Worm (Caenorhabditis elegans) whole organism, late embryonic: ENCODE data around the gene srd-44.

Experiments
- C08G9.2 ChIP-seq: sonication (generic microtip); optimal IDR thresholded peaks from 2 replicates; lab custom pipeline; 2016; ENCODE audit warnings: mild to moderate bottlenecking, missing genetic modification characterization, moderate library complexity, missing compliant biosample characterization
- C38D4.7 ChIP-seq: fragments of 200-800 bp; sonication (Bioruptor generic); optimal IDR thresholded peaks from 2 replicates; lab custom pipeline; 2018; ENCODE audit warnings: mild to moderate bottlenecking, missing genetic modification characterization, moderate library complexity, missing compliant biosample characterization
- F13H6.1 ChIP-seq: sonication (generic microtip); optimal IDR thresholded peaks from 2 replicates; lab custom pipeline; 2016; ENCODE audit warnings: missing genetic modification characterization, missing compliant biosample characterization
- K09A11.1 ChIP-seq: sonication (generic microtip); optimal IDR thresholded peaks from 2 replicates; lab custom pipeline; 2017; ENCODE audit warnings: antibody characterized with exemption, mild to moderate bottlenecking, missing genetic modification characterization, missing compliant biosample characterization; ENCODE audit not compliant: insufficient read depth
- ama-1 ChIP-seq: fragments of 150-350 bp; optimal IDR thresholded peaks from 2 replicates; lab custom pipeline; 2014
- ceh-14 ChIP-seq: sonication (generic microtip); optimal IDR thresholded peaks from 2 replicates; lab custom pipeline; 2016; ENCODE audit warnings: missing genotype, missing genetic modification characterization, missing compliant biosample characterization
- ceh-2 ChIP-seq: sonication (generic microtip); optimal IDR thresholded peaks from 2 replicates; lab custom pipeline; 2016; ENCODE audit warnings: missing genotype, missing genetic modification characterization, missing compliant biosample characterization
- ceh-24 ChIP-seq: sonication (generic microtip); optimal IDR thresholded peaks from 2 replicates; lab custom pipeline; 2016; ENCODE audit warnings: mild to moderate bottlenecking, missing genetic modification characterization, missing compliant biosample characterization
- ceh-30 ChIP-seq: fragments of 150-350 bp; optimal IDR thresholded peaks from 2 replicates; lab custom pipeline; 2014; ENCODE audit warnings: missing biosample characterization, missing genetic modification characterization
- ceh-34 ChIP-seq: sonication (generic microtip); optimal IDR thresholded peaks from 2 replicates; lab custom pipeline; 2016; ENCODE audit warnings: mild to moderate bottlenecking, missing genetic modification characterization, missing compliant biosample characterization
- ceh-45 ChIP-seq: fragments of 200-800 bp; sonication (Bioruptor generic); IDR thresholded peaks from 2 replicates; pipeline ENCODE4 v1.3.6; 2022; ENCODE audit warnings: missing genetic modification reagents, missing genetic modification characterization, missing compliant biosample characterization
- ceh-48 ChIP-seq: sonication (generic microtip); optimal IDR thresholded peaks from 2 replicates; lab custom pipeline; 2016; ENCODE audit warnings: missing genetic modification characterization, inconsistent platforms, missing compliant biosample characterization
- ceh-6 ChIP-seq: fragments of 200-800 bp; sonication (Bioruptor generic); optimal IDR thresholded peaks from 2 replicates; lab custom pipeline; 2018; ENCODE audit warnings: mild to moderate bottlenecking, missing genetic modification characterization, missing compliant biosample characterization
- ceh-9 ChIP-seq: sonication (generic microtip); optimal IDR thresholded peaks from 2 replicates; lab custom pipeline; 2016; ENCODE audit warnings: mild to moderate bottlenecking, missing genetic modification characterization, inconsistent platforms, missing compliant biosample characterization
- che-1 ChIP-seq: sonication (generic microtip); optimal IDR thresholded peaks from 2 replicates; lab custom pipeline; 2016; ENCODE audit warnings: mild to moderate bottlenecking, missing genetic modification characterization, missing compliant biosample characterization
- dmd-4 ChIP-seq: sonication (generic microtip); optimal IDR thresholded peaks from 2 replicates; lab custom pipeline; 2016; ENCODE audit warnings: borderline replicate concordance, missing genetic modification characterization, missing compliant biosample characterization
- dve-1 ChIP-seq: sonication (generic microtip); optimal IDR thresholded peaks from 2 replicates; lab custom pipeline; 2017; ENCODE audit warnings: antibody characterized with exemption, mild to moderate bottlenecking, missing genetic modification characterization, missing compliant biosample characterization
- elt-2 ChIP-seq: sonication (generic microtip); optimal IDR thresholded peaks from 2 replicates; lab custom pipeline; 2016; ENCODE audit warnings: missing genetic modification reagents, missing genetic modification characterization, missing compliant biosample characterization
- elt-4 ChIP-seq: sonication (generic microtip); optimal IDR thresholded peaks from 2 replicates; lab custom pipeline; 2016; ENCODE audit warnings: missing genetic modification characterization, missing compliant biosample characterization
- ets-4 ChIP-seq: sonication (generic microtip); optimal IDR thresholded peaks from 2 replicates; lab custom pipeline; 2016; ENCODE audit warnings: missing genetic modification characterization, missing compliant biosample characterization
- eyg-1 ChIP-seq: sonication (generic microtip); optimal IDR thresholded peaks from 2 replicates; lab custom pipeline; 2016; ENCODE audit warnings: missing genotype, missing genetic modification characterization, missing compliant biosample characterization
- fax-1 ChIP-seq: sonication (generic microtip); optimal IDR thresholded peaks from 2 replicates; lab custom pipeline; 2016; ENCODE audit warnings: missing genotype, missing genetic modification characterization, missing compliant biosample characterization
- fkh-10 ChIP-seq: fragments of 150-350 bp; optimal IDR thresholded peaks from 2 replicates; lab custom pipeline; 2014; ENCODE audit warnings: missing biosample characterization, missing genetic modification reagents, missing genetic modification characterization
- fkh-6 ChIP-seq: sonication (generic microtip); optimal IDR thresholded peaks from 2 replicates; lab custom pipeline; 2016; ENCODE audit warnings: missing genetic modification characterization, missing compliant biosample characterization
- gmeb-2 ChIP-seq: sonication (generic microtip); optimal IDR thresholded peaks from 2 replicates; lab custom pipeline; 2016; ENCODE audit warnings: missing genetic modification characterization, inconsistent platforms, missing compliant biosample characterization
- hlh-8 ChIP-seq: sonication (generic microtip); optimal IDR thresholded peaks from 2 replicates; lab custom pipeline; 2016; ENCODE audit warnings: missing genotype, missing genetic modification characterization, missing compliant biosample characterization
- lim-6 ChIP-seq: sonication (generic microtip); optimal IDR thresholded peaks from 2 replicates; lab custom pipeline; 2016; ENCODE audit warnings: missing genetic modification characterization, missing compliant biosample characterization
- lin-11 ChIP-seq: fragments of 200-800 bp; sonication (Bioruptor generic); optimal IDR thresholded peaks from 2 replicates; lab custom pipeline; 2018; ENCODE audit warnings: mild to moderate bottlenecking, missing genetic modification characterization, missing compliant biosample characterization
- nhr-11 ChIP-seq: fragments of 150-350 bp; optimal IDR thresholded peaks from 2 replicates; lab custom pipeline; 2014; ENCODE audit warnings: missing biosample characterization, missing genetic modification characterization
- odd-2 ChIP-seq: sonication (generic microtip); optimal IDR thresholded peaks from 2 replicates; lab custom pipeline; 2017; ENCODE audit warnings: antibody characterized with exemption, mild to moderate bottlenecking, missing genetic modification characterization, missing compliant biosample characterization
- pat-9 ChIP-seq: fragments of 200-800 bp; sonication (Bioruptor generic); optimal IDR thresholded peaks from 2 replicates; lab custom pipeline; 2018; ENCODE audit warnings: mild to moderate bottlenecking, missing genetic modification characterization, moderate library complexity, missing compliant biosample characterization
- pax-1 ChIP-seq: fragments of 150-350 bp; optimal IDR thresholded peaks from 2 replicates; lab custom pipeline; 2014; ENCODE audit warnings: missing biosample characterization, missing genetic modification characterization
- pqm-1 ChIP-seq: sonication (generic microtip); optimal IDR thresholded peaks from 2 replicates; lab custom pipeline; 2016; ENCODE audit warnings: missing genetic modification characterization, missing compliant biosample characterization
- pros-1 ChIP-seq: fragments of 150-350 bp; optimal IDR thresholded peaks from 2 replicates; lab custom pipeline; 2014; ENCODE audit warnings: missing biosample characterization, missing genetic modification reagents, missing genetic modification characterization
- ref-2 ChIP-seq: sonication (generic microtip); optimal IDR thresholded peaks from 2 replicates; lab custom pipeline; 2016; ENCODE audit warnings: missing genetic modification characterization, missing compliant biosample characterization
- rnt-1 ChIP-seq: sonication (generic microtip); optimal IDR thresholded peaks from 2 replicates; lab custom pipeline; 2016; ENCODE audit warnings: missing genetic modification characterization, missing compliant biosample characterization
- sdc-2 ChIP-seq: sonication (generic microtip); optimal IDR thresholded peaks from 2 replicates; lab custom pipeline; 2016; ENCODE audit warnings: missing genotype, missing genetic modification characterization, missing compliant biosample characterization
- sox-2 ChIP-seq: fragments of 200-800 bp; sonication (Bioruptor generic); IDR thresholded peaks from 2 replicates; pipeline ENCODE4 v1.3.6; 2022; ENCODE audit warnings: missing genetic modification reagents, missing genetic modification characterization, missing compliant biosample characterization
- sox-4 ChIP-seq: sonication (generic microtip); optimal IDR thresholded peaks from 2 replicates; lab custom pipeline; 2017; ENCODE audit warnings: mild to moderate bottlenecking, missing genetic modification characterization, inconsistent platforms, missing compliant biosample characterization
- tbx-2 ChIP-seq: sonication (generic microtip); optimal IDR thresholded peaks from 2 replicates; lab custom pipeline; 2016; ENCODE audit warnings: missing genetic modification characterization, missing compliant biosample characterization
- ttx-3 ChIP-seq: sonication (generic microtip); optimal IDR thresholded peaks from 2 replicates; lab custom pipeline; 2016; ENCODE audit warnings: missing genetic modification reagents, missing genetic modification characterization, missing compliant biosample characterization
- unc-3 ChIP-seq, 2 experiments: fragments of 200-800 bp in 1 of 2; sonication (Bioruptor generic) in 1 of 2; sonication (generic microtip) in 1 of 2; conservative IDR thresholded peaks in 1 of 2; optimal IDR thresholded peaks in 1 of 2; 2 replicates each; pipeline versions ENCODE4 v1.3.6 to Lab custom; 2016 to 2022; ENCODE audit warnings: missing compliant biosample characterization in 2 of 2, missing genetic modification characterization in 2 of 2, missing genetic modification reagents in 1 of 2
- unc-42 ChIP-seq: sonication (generic microtip); optimal IDR thresholded peaks from 2 replicates; lab custom pipeline; 2016; ENCODE audit warnings: missing genotype, missing genetic modification characterization, missing compliant biosample characterization
- unc-55 ChIP-seq: sonication (generic microtip); optimal IDR thresholded peaks from 2 replicates; lab custom pipeline; 2017; ENCODE audit warnings: missing biosample characterization, missing genetic modification reagents, missing genetic modification characterization
- ztf-16 ChIP-seq: sonication (generic microtip); optimal IDR thresholded peaks from 2 replicates; lab custom pipeline; 2017; ENCODE audit warnings: missing genetic modification characterization, missing compliant biosample characterization

srd-44 gene

ce11 chrX:12362951-12363486 is 24.8 kb downstream of the srd-44 start (continued):
- TF ChIP-seq ceh-45 (GFP tag; lab: Robert Waterston, UW) (no peak), nhr-11 (tag; lab: Kevin White, UChicago) (peak; percentile 73), pqm-1 (peak; percentile 33), ceh-48 (tag; lab: Kevin White, UChicago) (peak; percentile 38), K09A11.1 (tag; lab: Kevin White, UChicago) (peak; percentile 78), ztf-16 (tag; lab: Kevin White, UChicago) (no peak), ama-1 (lab: Kevin White, UChicago) (no peak), F13H6.1 (tag; lab: Kevin White, UChicago) (no peak), dmd-4 (tag; lab: Kevin White, UChicago) (no peak), ceh-34 (tag; lab: Kevin White, UChicago) (peak; percentile 67)

- no peak for TF ChIP-seq C08G9.2 (tag; lab: Kevin White, UChicago)
Measured at ce11 chrX:12364804-12365203, 26.6 kb downstream of the srd-44 start, which contains the start of gene F19H6.5. Gene F19H6.5, minus strand, starts transcription at chrX:12364904.

- TF ChIP-seq ets-4 (tag; lab: Kevin White, UChicago) = no peak
- TF ChIP-seq lin-11 (tag; lab: Kevin White, UChicago) = no peak
- no peak for TF ChIP-seq tbx-2 (tag; lab: Kevin White, UChicago)
- TF ChIP-seq fkh-6 (tag; lab: Kevin White, UChicago) = no peak
Measured at ce11 chrX:12365388-12365787, 27.1 kb downstream of the srd-44 start, which contains the start of gene F19H6.4. Gene F19H6.4, plus strand, starts transcription at chrX:12365688.

ce11 chrX:12367498-12367897 is 29.3 kb downstream of the srd-44 start:
- TF ChIP-seq ceh-30 (tag; lab: Kevin White, UChicago) = no peak
- TF ChIP-seq pax-1 = no peak
- TF ChIP-seq K09A11.1 (tag; lab: Kevin White, UChicago) = no peak
- TF ChIP-seq ceh-9 (tag; lab: Kevin White, UChicago) = no peak
- TF ChIP-seq pqm-1 = no peak
- TF ChIP-seq odd-2 (tag; lab: Kevin White, UChicago) = no peak
- TF ChIP-seq fkh-10 = peak; percentile 56
- TF ChIP-seq ceh-45 (GFP tag; lab: Robert Waterston, UW) = no peak
- TF ChIP-seq C38D4.7 = peak; percentile 20
- peak; percentile 1 for TF ChIP-seq fax-1 (tag; lab: Kevin White, UChicago)
- no peak for TF ChIP-seq dve-1 (tag; lab: Kevin White, UChicago)
- no peak for TF ChIP-seq pros-1 (tag; lab: Kevin White, UChicago)
- peak; percentile 53 for TF ChIP-seq rnt-1 (tag; lab: Kevin White, UChicago)
- TF ChIP-seq ceh-24 = no peak
- TF ChIP-seq nhr-11 (tag; lab: Kevin White, UChicago) = no peak
- TF ChIP-seq che-1 (tag; lab: Kevin White, UChicago) = peak; percentile 56
- peak; percentile 27 for TF ChIP-seq ceh-48 (tag; lab: Kevin White, UChicago)
- TF ChIP-seq lim-6 = no peak
- no peak for TF ChIP-seq unc-55
- no peak for TF ChIP-seq hlh-8 (tag; lab: Kevin White, UChicago)
- TF ChIP-seq pat-9 (tag; lab: Kevin White, UChicago) = peak; percentile 66
- TF ChIP-seq ceh-2 (tag; lab: Kevin White, UChicago) = peak; percentile 19
- TF ChIP-seq dmd-4 (tag; lab: Kevin White, UChicago) = no peak
- no peak for TF ChIP-seq eyg-1 (tag; lab: Kevin White, UChicago)
- peak; percentile 67 for TF ChIP-seq elt-2
- peak; percentile 92 for TF ChIP-seq sdc-2
- TF ChIP-seq ceh-6 (GFP tag; lab: Kevin White, UChicago) = peak; percentile 71
- TF ChIP-seq sox-4 = peak; percentile 40
- peak; percentile 21 for TF ChIP-seq ref-2 (tag; lab: Kevin White, UChicago)
- TF ChIP-seq ceh-14 (tag; lab: Kevin White, UChicago) = no peak
- TF ChIP-seq ttx-3 (tag; lab: Kevin White, UChicago) = peak; percentile 57
- peak; percentile 46 for TF ChIP-seq gmeb-2 (tag; lab: Kevin White, UChicago)
- TF ChIP-seq elt-4 (tag; lab: Kevin White, UChicago) = no peak
- TF ChIP-seq unc-3 (GFP tag; conservative IDR thresholded peaks at IDR 0.05; lab: Robert Waterston, UW) = no peak
- peak; percentile 34 for TF ChIP-seq unc-3 (tag; optimal IDR thresholded peaks at IDR 0.05; lab: Kevin White, UChicago)
- TF ChIP-seq unc-42 (tag; lab: Kevin White, UChicago) = no peak
- peak; percentile 33; the same call in 1 of the 2 replicates for TF ChIP-seq sox-2 (GFP tag; lab: Robert Waterston, UW)
- no peak for TF ChIP-seq ama-1 (lab: Kevin White, UChicago)
